Worm (Caenorhabditis elegans): ENCODE results near the gene gpa-6.

The gpa-6 gene

DNA sequence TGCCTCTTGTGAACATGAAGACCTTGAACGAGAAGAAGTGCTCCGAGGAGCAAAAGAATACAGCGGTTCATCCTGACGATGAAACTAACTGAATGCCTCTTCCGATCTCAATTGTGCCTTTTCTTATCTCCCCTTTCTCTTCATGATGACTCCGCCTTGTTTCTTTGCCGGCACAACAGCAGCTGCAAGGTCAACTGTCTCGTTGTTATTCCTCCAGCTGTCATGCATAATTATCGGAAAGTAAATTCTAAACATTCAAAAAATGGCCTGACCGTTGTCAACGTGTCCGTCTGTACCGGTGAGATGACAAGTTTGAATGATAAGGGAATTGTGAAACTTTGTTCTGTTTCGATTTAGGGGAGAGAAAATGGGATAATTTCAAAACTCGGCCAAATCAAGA, 30.3 kb downstream of the gpa-6 start, which contains the start of gene asp-4:
TSS of gene asp-4 (minus strand) at position 106 of the 400 bp plus-strand sequence.
- TF ChIP-seq npax-4 (tag; optimal IDR thresholded peaks at IDR 0.05) (no peak), nhr-11 (tag; optimal IDR thresholded peaks at IDR 0.05) (no peak), ets-4 (tag; optimal IDR thresholded peaks at IDR 0.05) (no peak), ceh-22 (tag; optimal IDR thresholded peaks at IDR 0.05) (no peak), hlh-8 (tag; optimal IDR thresholded peaks at IDR 0.05) (no peak), sox-2 (GFP tag; IDR thresholded peaks at IDR 0.05) (no peak), ceh-19 (GFP tag; optimal IDR thresholded peaks at IDR 0.05) (no peak), lin-11 (tag; optimal IDR thresholded peaks at IDR 0.05) (no peak), hlh-15 (tag; optimal IDR thresholded peaks at IDR 0.05) (no peak), pax-1 (tag; optimal IDR thresholded peaks at IDR 0.05) (no peak), sox-4 (tag; optimal IDR thresholded peaks at IDR 0.05) (no peak), fax-1 (tag; optimal IDR thresholded peaks at IDR 0.05) (no peak), ref-2 (tag; optimal IDR thresholded peaks at IDR 0.05) (no peak), nhr-232 (tag; optimal IDR thresholded peaks at IDR 0.05) (no peak), ceh-48 (tag; optimal IDR thresholded peaks at IDR 0.05) (no peak), unc-55 (GFP tag; optimal IDR thresholded peaks at IDR 0.05) (no peak), ahr-1 (tag; optimal IDR thresholded peaks at IDR 0.05) (no peak), ceh-2 (tag; optimal IDR thresholded peaks at IDR 0.05) (no peak), pag-3 (tag; optimal IDR thresholded peaks at IDR 0.05; ENCODE audit: borderline replicate concordance) (no peak)

- TF ChIP-seq ceh-6 (GFP tag; optimal IDR thresholded peaks at IDR 0.05) = no peak
- TF ChIP-seq npax-4 (tag; optimal IDR thresholded peaks at IDR 0.05) = no peak
- no peak for TF ChIP-seq rnt-1 (tag; optimal IDR thresholded peaks at IDR 0.05)
- TF ChIP-seq pax-1 (tag; optimal IDR thresholded peaks at IDR 0.05) = no peak
- TF ChIP-seq hlh-15 (tag; optimal IDR thresholded peaks at IDR 0.05) = no peak
- no peak for TF ChIP-seq unc-3 (GFP tag; conservative IDR thresholded peaks at IDR 0.05)
- no peak for TF ChIP-seq unc-3 (tag; optimal IDR thresholded peaks at IDR 0.05)
- TF ChIP-seq T23F11.4 (GFP tag; optimal IDR thresholded peaks at IDR 0.05) = no peak
- TF ChIP-seq fax-1 (tag; optimal IDR thresholded peaks at IDR 0.05) = no peak
- no peak for TF ChIP-seq gmeb-2 (tag; optimal IDR thresholded peaks at IDR 0.05)
- no peak for TF ChIP-seq pat-9 (tag; optimal IDR thresholded peaks at IDR 0.05)
- TF ChIP-seq mec-3 (tag; optimal IDR thresholded peaks at IDR 0.05; ENCODE audit: borderline replicate concordance) = no peak
- no peak for TF ChIP-seq nfya-1 (tag; optimal IDR thresholded peaks at IDR 0.05)
- no peak for TF ChIP-seq C08G9.2 (tag; optimal IDR thresholded peaks at IDR 0.05)
Measured at ce11 chrX:13223437-13223836, 32.4 kb downstream of the gpa-6 start, which contains the start of gene skr-20. Gene skr-20 (minus strand): TSS chrX:13223537.

ce11 chrX:13224608-13225007, 33.6 kb downstream of the gpa-6 start, which contains the start of gene skr-19:
Gene skr-19 (minus strand): TSS chrX:13224708.
- TF ChIP-seq gmeb-2 (tag; optimal IDR thresholded peaks at IDR 0.05) = no peak
- no peak for TF ChIP-seq hlh-8 (tag; optimal IDR thresholded peaks at IDR 0.05)
- TF ChIP-seq lim-6 (tag; optimal IDR thresholded peaks at IDR 0.05) = no peak
- TF ChIP-seq ceh-19 (GFP tag; optimal IDR thresholded peaks at IDR 0.05) = no peak
- TF ChIP-seq pros-1 (tag; optimal IDR thresholded peaks at IDR 0.05) = no peak
- TF ChIP-seq K09A11.1 (tag; optimal IDR thresholded peaks at IDR 0.05; ENCODE audit: insufficient read depth) = no peak
- no peak for TF ChIP-seq pat-9 (tag; optimal IDR thresholded peaks at IDR 0.05)
- TF ChIP-seq ceh-2 (tag; optimal IDR thresholded peaks at IDR 0.05) = no peak
- no peak for TF ChIP-seq pag-3 (tag; optimal IDR thresholded peaks at IDR 0.05; ENCODE audit: borderline replicate concordance)
- no peak for TF ChIP-seq ceh-31 (tag; optimal IDR thresholded peaks at IDR 0.05)
- TF ChIP-seq npax-4 (tag; optimal IDR thresholded peaks at IDR 0.05) = no peak
- TF ChIP-seq pqm-1 (tag; optimal IDR thresholded peaks at IDR 0.05) = no peak
- no peak for TF ChIP-seq ceh-45 (GFP tag; IDR thresholded peaks at IDR 0.05)
- TF ChIP-seq ahr-1 (tag; optimal IDR thresholded peaks at IDR 0.05) = no peak
- no peak for TF ChIP-seq ref-2 (tag; optimal IDR thresholded peaks at IDR 0.05)
- no peak for TF ChIP-seq fkh-6 (tag; optimal IDR thresholded peaks at IDR 0.05)
- TF ChIP-seq zip-5 (tag; optimal IDR thresholded peaks at IDR 0.05) = no peak
- TF ChIP-seq ceh-30 (tag; optimal IDR thresholded peaks at IDR 0.05) = no peak
- TF ChIP-seq ceh-48 (tag; optimal IDR thresholded peaks at IDR 0.05) = no peak

All from whole organism, late embryonic.